Worm (Caenorhabditis elegans) whole organism, young adult: Measurements from ENCODE around the gene F47G9.4.

Experiments
- B0261.1 ChIP-seq: sonication (generic microtip); optimal IDR thresholded peaks from 2 replicates; lab custom pipeline; 2016; ENCODE audit warnings: mild to moderate bottlenecking, missing genetic modification characterization, moderate library complexity, missing compliant biosample characterization
- B0336.3 ChIP-seq: fragments of 200-800 bp; sonication (Bioruptor generic); IDR thresholded peaks from 2 replicates; pipeline ENCODE4 v1.3.6; 2022; ENCODE audit warnings: missing genetic modification characterization, missing compliant biosample characterization
- D2030.7 ChIP-seq: fragments of 200-800 bp; sonication (Bioruptor generic); IDR thresholded peaks from 2 replicates; pipeline ENCODE4 v1.3.6; 2022; ENCODE audit warnings: missing genetic modification reagents, missing genetic modification characterization, missing compliant biosample characterization
- F23B12.7 ChIP-seq: sonication (generic microtip); optimal IDR thresholded peaks from 2 replicates; lab custom pipeline; 2017; ENCODE audit warnings: missing genetic modification characterization, mild to moderate bottlenecking, missing compliant biosample characterization, antibody characterized with exemption, moderate library complexity; ENCODE audit not compliant: insufficient read depth
- F55B11.4 ChIP-seq: sonication (generic microtip); optimal IDR thresholded peaks from 2 replicates; lab custom pipeline; 2016; ENCODE audit warnings: missing compliant biosample characterization, missing genetic modification characterization, borderline replicate concordance; ENCODE audit not compliant: insufficient read depth
- F57A8.1 ChIP-seq: fragments of 200-800 bp; sonication (Bioruptor generic); optimal IDR thresholded peaks from 2 replicates; lab custom pipeline; 2018; ENCODE audit warnings: mild to moderate bottlenecking, missing genetic modification characterization, moderate library complexity, missing compliant biosample characterization
- K11D2.4 ChIP-seq: fragments of 200-800 bp; sonication (Bioruptor generic); IDR thresholded peaks from 2 replicates; pipeline ENCODE4 v1.3.6; 2022; ENCODE audit warnings: missing genetic modification reagents, missing genetic modification characterization, missing compliant biosample characterization
- K12H6.12 ChIP-seq: fragments of 200-800 bp; sonication (Bioruptor generic); optimal IDR thresholded peaks from 2 replicates; lab custom pipeline; 2018; ENCODE audit warnings: mild to moderate bottlenecking, missing genetic modification characterization, missing compliant biosample characterization
- Y53F4B.3 ChIP-seq: fragments of 200-800 bp; sonication (Bioruptor generic); IDR thresholded peaks from 2 replicates; pipeline ENCODE4 v1.3.6; 2022; ENCODE audit warnings: missing genetic modification reagents, missing genetic modification characterization, missing compliant biosample characterization
- aptf-3 ChIP-seq: fragments of 200-800 bp; sonication (Bioruptor generic); IDR thresholded peaks from 2 replicates; pipeline ENCODE4 v1.3.6; 2022; ENCODE audit warnings: missing genetic modification characterization, missing compliant biosample characterization
- attf-5 ChIP-seq: fragments of 200-800 bp; sonication (Bioruptor generic); optimal IDR thresholded peaks from 2 replicates; lab custom pipeline; 2018; ENCODE audit warnings: mild to moderate bottlenecking, missing genetic modification characterization, missing compliant biosample characterization
- bed-1 ChIP-seq: fragments of 200-800 bp; sonication (Bioruptor generic); IDR thresholded peaks from 2 replicates; pipeline ENCODE4 v1.3.6; 2022; ENCODE audit warnings: missing genetic modification reagents, missing genetic modification characterization, missing compliant biosample characterization
- ceh-100 ChIP-seq: fragments of 200-800 bp; sonication (Bioruptor generic); IDR thresholded peaks from 2 replicates; pipeline ENCODE4 v1.3.6; 2022; ENCODE audit warnings: missing genetic modification reagents, missing genetic modification characterization, missing compliant biosample characterization
- ceh-58 ChIP-seq: fragments of 200-800 bp; sonication (Bioruptor generic); IDR thresholded peaks from 2 replicates; pipeline ENCODE4 v1.3.6; 2022; ENCODE audit warnings: missing genetic modification characterization, missing compliant biosample characterization
- dox-1 ChIP-seq: fragments of 200-800 bp; sonication (Bioruptor generic); IDR thresholded peaks from 2 replicates; pipeline ENCODE4 v1.3.6; 2022; ENCODE audit warnings: missing genetic modification reagents, missing genetic modification characterization, missing compliant biosample characterization
- egl-44 ChIP-seq: fragments of 200-800 bp; sonication (Bioruptor generic); IDR thresholded peaks from 2 replicates; pipeline ENCODE4 v1.3.6; 2022; ENCODE audit warnings: missing genetic modification reagents, missing genetic modification characterization, missing compliant biosample characterization
- egrh-3 ChIP-seq: fragments of 200-800 bp; sonication (Bioruptor generic); IDR thresholded peaks from 2 replicates; pipeline ENCODE4 v1.3.6; 2022; ENCODE audit warnings: missing genetic modification reagents, missing genetic modification characterization, missing compliant biosample characterization
- ekl-4 ChIP-seq: fragments of 200-800 bp; sonication (Bioruptor generic); IDR thresholded peaks from 2 replicates; pipeline ENCODE4 v1.3.6; 2022; ENCODE audit warnings: missing genetic modification reagents, missing genetic modification characterization, missing compliant biosample characterization
- hmg-1.2 ChIP-seq: fragments of 200-800 bp; sonication (Bioruptor generic); IDR thresholded peaks from 2 replicates; pipeline ENCODE4 v1.3.6; 2022; ENCODE audit warnings: missing genetic modification reagents, missing genetic modification characterization, missing compliant biosample characterization
- hmg-20 ChIP-seq: fragments of 200-800 bp; sonication (Bioruptor generic); IDR thresholded peaks from 2 replicates; pipeline ENCODE4 v1.3.6; 2022; ENCODE audit warnings: missing genetic modification reagents, missing genetic modification characterization, missing compliant biosample characterization
- lin-35 ChIP-seq, 3 experiments: fragments of 150-350 bp in 2 of 3; sonication (generic microtip) in 1 of 3; optimal IDR thresholded peaks; 2 replicates each; lab custom pipeline; 2014 to 2018; ENCODE audit warnings: missing biosample characterization in 3 of 3, missing genetic modification characterization in 3 of 3, missing genetic modification reagents in 3 of 3
- lin-40 ChIP-seq: sonication (generic microtip); optimal IDR thresholded peaks from 2 replicates; lab custom pipeline; 2016; ENCODE audit warnings: missing genetic modification characterization, mild to moderate bottlenecking, missing compliant biosample characterization, missing genotype, missing genetic modification reagents
- lsl-1 ChIP-seq: fragments of 200-800 bp; sonication (Bioruptor generic); optimal IDR thresholded peaks from 2 replicates; lab custom pipeline; 2018; ENCODE audit warnings: mild to moderate bottlenecking, missing genetic modification characterization, moderate library complexity, missing compliant biosample characterization
- madf-8 ChIP-seq: fragments of 200-800 bp; sonication (Bioruptor generic); conservative IDR thresholded peaks from 2 replicates; pipeline ENCODE4 v1.3.6; 2022; ENCODE audit warnings: missing genetic modification reagents, missing genetic modification characterization, missing compliant biosample characterization
- mes-4 ChIP-seq: sonication (generic microtip); optimal IDR thresholded peaks from 2 replicates; lab custom pipeline; 2016; ENCODE audit warnings: missing genotype, missing genetic modification characterization, missing compliant biosample characterization
- nfyb-1 ChIP-seq: fragments of 200-800 bp; sonication (Bioruptor generic); IDR thresholded peaks from 2 replicates; pipeline ENCODE4 v1.3.6; 2022; ENCODE audit warnings: missing genetic modification reagents, missing genetic modification characterization, missing compliant biosample characterization
- nhr-27 ChIP-seq: fragments of 200-800 bp; sonication (Bioruptor generic); optimal IDR thresholded peaks from 2 replicates; lab custom pipeline; 2018; ENCODE audit warnings: mild to moderate bottlenecking, missing genetic modification characterization, moderate library complexity, missing compliant biosample characterization
- pbrm-1 ChIP-seq: fragments of 200-800 bp; sonication (Bioruptor generic); IDR thresholded peaks from 2 replicates; pipeline ENCODE4 v1.3.6; 2022; ENCODE audit warnings: missing genetic modification reagents, missing genetic modification characterization, missing compliant biosample characterization
- pha-4 ChIP-seq: fragments of 150-350 bp; sonication (generic microtip); optimal IDR thresholded peaks from 2 replicates; lab custom pipeline; 2014; ENCODE audit warnings: missing biosample characterization, missing genetic modification reagents, missing genetic modification characterization
- rpc-1 ChIP-seq, 2 experiments: fragments of 150-350 bp in 1 of 2; sonication (generic microtip) in 1 of 2; optimal IDR thresholded peaks; 2 replicates each; lab custom pipeline; 2014 to 2018; ENCODE audit warnings: missing biosample characterization in 1 of 2, missing genetic modification characterization in 1 of 2, missing genetic modification reagents in 1 of 2, missing genotype in 1 of 2
- sdz-38 ChIP-seq: sonication (generic microtip); optimal IDR thresholded peaks from 2 replicates; lab custom pipeline; 2016; ENCODE audit warnings: missing genotype, missing genetic modification characterization, missing compliant biosample characterization
- snpc-3.4 ChIP-seq: sonication (generic microtip); optimal IDR thresholded peaks from 2 replicates; lab custom pipeline; 2017; ENCODE audit warnings: missing genetic modification characterization, mild to moderate bottlenecking, missing compliant biosample characterization, antibody characterized with exemption, moderate library complexity, missing genotype, missing genetic modification reagents
- snpc-4 ChIP-seq, 5 experiments: fragments of 150-350 bp in 1 of 5; sonication (generic microtip) in 4 of 5; optimal IDR thresholded peaks; 2 replicates each; lab custom pipeline; 2014 to 2018; ENCODE audit warnings: missing genetic modification characterization in 5 of 5, missing biosample characterization in 3 of 5, antibody characterized with exemption in 2 of 5, mild to moderate bottlenecking in 2 of 5, missing compliant biosample characterization in 2 of 5, missing genotype in 2 of 5, moderate library complexity in 2 of 5, missing genetic modification reagents in 1 of 5
- somi-1 ChIP-seq: fragments of 200-800 bp; sonication (Bioruptor generic); optimal IDR thresholded peaks from 2 replicates; lab custom pipeline; 2018; ENCODE audit warnings: mild to moderate bottlenecking, missing genetic modification characterization, missing compliant biosample characterization
- tbx-9 ChIP-seq: sonication (generic microtip); optimal IDR thresholded peaks from 2 replicates; lab custom pipeline; 2016; ENCODE audit warnings: borderline replicate concordance, missing genetic modification characterization, inconsistent platforms, missing compliant biosample characterization
- unc-62 ChIP-seq: fragments of 150-350 bp; optimal IDR thresholded peaks from 2 replicates; lab custom pipeline; 2014; ENCODE audit warnings: missing biosample characterization, missing genetic modification reagents, missing genetic modification characterization
- zfh-2 ChIP-seq: fragments of 200-800 bp; sonication (Bioruptor generic); conservative IDR thresholded peaks from 2 replicates; pipeline ENCODE4 v1.3.6; 2022; ENCODE audit warnings: missing genetic modification reagents, missing genetic modification characterization, missing compliant biosample characterization

F47G9.4 gene

ce11 chrV:11341913-11342312 lies 20.3 kb upstream of the F47G9.4 start, which contains the start of gene T02E9.5:
T02E9.5 (plus strand) TSS chrV:11342233.
- no peak for TF ChIP-seq snpc-4 (GFP tag; optimal IDR thresholded peaks at IDR 0.05; lab: Kevin White, UChicago)
- TF ChIP-seq snpc-4 (tag; optimal IDR thresholded peaks at IDR 0.05; lab: Kevin White, UChicago), result no peak
- TF ChIP-seq nhr-27 (tag; lab: Kevin White, UChicago), result no peak
- TF ChIP-seq hmg-20 (GFP tag; lab: Robert Waterston, UW), result no peak
- TF ChIP-seq lin-40, result no peak
- TF ChIP-seq rpc-1 (optimal IDR thresholded peaks at IDR 0.05; lab: Kevin White, UChicago), result no peak
- TF ChIP-seq rpc-1 (tag; optimal IDR thresholded peaks at IDR 0.05; lab: Kevin White, UChicago), result no peak
- TF ChIP-seq B0336.3 (GFP tag; lab: Robert Waterston, UW), result no peak
- TF ChIP-seq F55B11.4, result no peak
- no peak for TF ChIP-seq F23B12.7 (tag; lab: Kevin White, UChicago)
- TF ChIP-seq snpc-3.4 (tag; lab: Kevin White, UChicago), result no peak
- no peak for TF ChIP-seq K12H6.12 (tag; lab: Kevin White, UChicago)
- TF ChIP-seq somi-1 (GFP tag; lab: Kevin White, UChicago), result no peak
- no peak for TF ChIP-seq lin-35 (GFP tag; optimal IDR thresholded peaks at IDR 0.05; lab: Kevin White, UChicago)
- TF ChIP-seq ceh-58 (GFP tag; lab: Robert Waterston, UW), result no peak
- TF ChIP-seq pha-4 (tag; lab: Kevin White, UChicago), result no peak
- TF ChIP-seq sdz-38 (tag; lab: Kevin White, UChicago), result no peak
- no peak for TF ChIP-seq egl-44 (GFP tag; lab: Robert Waterston, UW)
- no peak for TF ChIP-seq B0261.1

- 0 out of 2 replicates have a peak, but pooled peaks have one; percentile 21 for TF ChIP-seq ekl-4 (GFP tag; lab: Robert Waterston, UW)
- peak; percentile 45; the same call in 1 of the 2 replicates for TF ChIP-seq egrh-3 (GFP tag; lab: Robert Waterston, UW)
- 0 out of 2 replicates have a peak, but pooled peaks have one; percentile 38 for TF ChIP-seq nfyb-1 (GFP tag; lab: Robert Waterston, UW)
- no peak for TF ChIP-seq madf-8 (GFP tag; lab: Robert Waterston, UW)
- TF ChIP-seq zfh-2, result peak; percentile 93
- TF ChIP-seq F23B12.7 (tag; lab: Kevin White, UChicago), result no peak
- no peak for TF ChIP-seq mes-4 (tag; lab: Kevin White, UChicago)
- no peak for TF ChIP-seq lsl-1 (GFP tag; lab: Kevin White, UChicago)
- TF ChIP-seq lin-35 (GFP tag; optimal IDR thresholded peaks at IDR 0.05; lab: Kevin White, UChicago), result no peak
- TF ChIP-seq unc-62 (GFP tag; lab: Kevin White, UChicago), result no peak
- TF ChIP-seq dox-1 (GFP tag; lab: Robert Waterston, UW), result 0 out of 2 replicates have a peak, but pooled peaks have one; percentile 8
- TF ChIP-seq, all 124 proteins: peak for 5
Observed at ce11 chrV:11341130-11341675, 19.6 kb upstream of the F47G9.4 start.

ce11 chrV:11336877-11337276 lies 15.3 kb upstream of the F47G9.4 start:
- no peak for TF ChIP-seq aptf-3 (GFP tag; lab: Robert Waterston, UW)
- TF ChIP-seq Y53F4B.3 (GFP tag; lab: Robert Waterston, UW), result no peak
- no peak for TF ChIP-seq D2030.7 (GFP tag; lab: Robert Waterston, UW)
- TF ChIP-seq hmg-1.2 (GFP tag; lab: Robert Waterston, UW), result no peak
- TF ChIP-seq bed-1 (GFP tag; lab: Robert Waterston, UW), result no peak
- TF ChIP-seq attf-5 (GFP tag; lab: Kevin White, UChicago), result no peak
- TF ChIP-seq lsl-1 (GFP tag; lab: Kevin White, UChicago), result no peak
- TF ChIP-seq pbrm-1, result no peak
- TF ChIP-seq mes-4 (tag; lab: Kevin White, UChicago), result no peak
- TF ChIP-seq pha-4 (tag; lab: Kevin White, UChicago), result no peak
- no peak for TF ChIP-seq ceh-100 (GFP tag; lab: Robert Waterston, UW)
- no peak for TF ChIP-seq tbx-9 (tag; lab: Kevin White, UChicago)
- TF ChIP-seq sdz-38 (tag; lab: Kevin White, UChicago), result no peak
- no peak for TF ChIP-seq F57A8.1 (GFP tag; lab: Kevin White, UChicago)
- no peak for TF ChIP-seq K11D2.4
